Fruit fly (Drosophila melanogaster) whole organism, embryonic: ENCODE measurements around the gene Brms1.
A peak's percentile ranks its signal among the peaks of the same experiment; 100 is the strongest.

Source experiments
- Atf6 ChIP-seq: fragments of 200-800 bp; sonication (Bioruptor generic); IDR thresholded peaks from 2 replicates; pipeline ENCODE4 v1.3.6; 2022; ENCODE audit warnings: missing biosample characterization, missing genetic modification characterization
- Blimp-1 ChIP-seq: fragments of 200-800 bp; sonication (Bioruptor generic); optimal IDR thresholded peaks from 3 replicates; lab custom pipeline; 2018; ENCODE audit warnings: missing biosample characterization, missing genetic modification characterization, mild to moderate bottlenecking, moderate library complexity, missing genetic modification reagents
- CG10267 ChIP-seq: fragments of 200-800 bp; sonication (Bioruptor generic); optimal IDR thresholded peaks from 2 replicates; lab custom pipeline; 2018; ENCODE audit warnings: missing biosample characterization, mild to moderate bottlenecking, missing genetic modification characterization, moderate library complexity
- CG10565 ChIP-seq: fragments of 200-800 bp; sonication (Bioruptor generic); optimal IDR thresholded peaks from 3 replicates; lab custom pipeline; 2016; ENCODE audit warnings: missing biosample characterization, mild to moderate bottlenecking, missing genetic modification characterization
- CG10959 ChIP-seq: fragments of 200-800 bp; sonication (Bioruptor generic); IDR thresholded peaks from 2 replicates; pipeline ENCODE4 v1.3.6; 2022; ENCODE audit warnings: missing biosample characterization, missing genetic modification characterization
- CG10979 ChIP-seq: fragments of 200-800 bp; sonication (Bioruptor generic); optimal IDR thresholded peaks from 2 replicates; lab custom pipeline; 2018; ENCODE audit warnings: missing biosample characterization, mild to moderate bottlenecking, missing genetic modification characterization, moderate library complexity
- CG11085 ChIP-seq: fragments of 200-800 bp; sonication (Bioruptor generic); IDR thresholded peaks from 2 replicates; pipeline ENCODE4 v1.3.6; 2022; ENCODE audit warnings: missing biosample characterization, missing genetic modification characterization
- CG11504 ChIP-seq: fragments of 200-800 bp; sonication (Bioruptor generic); optimal IDR thresholded peaks from 3 replicates; lab custom pipeline; 2019; ENCODE audit warnings: missing biosample characterization, mild to moderate bottlenecking, missing genetic modification characterization, moderate library complexity
- CG13424 ChIP-seq: fragments of 200-800 bp; sonication (Bioruptor generic); optimal IDR thresholded peaks from 2 replicates; lab custom pipeline; 2019; ENCODE audit warnings: missing biosample characterization, mild to moderate bottlenecking, missing genetic modification characterization, moderate library complexity
- CG14710 ChIP-seq: fragments of 200-800 bp; sonication (Bioruptor generic); optimal IDR thresholded peaks from 3 replicates; lab custom pipeline; 2019; ENCODE audit warnings: missing biosample characterization, mild to moderate bottlenecking, missing genetic modification characterization, moderate library complexity
- CG15696 ChIP-seq: fragments of 200-800 bp; sonication (Bioruptor generic); optimal IDR thresholded peaks from 2 replicates; lab custom pipeline; 2019; ENCODE audit warnings: missing biosample characterization, mild to moderate bottlenecking, missing genetic modification characterization, moderate library complexity
- CG1602 ChIP-seq: fragments of 200-800 bp; sonication (Bioruptor generic); optimal IDR thresholded peaks from 3 replicates; lab custom pipeline; 2016; ENCODE audit warnings: missing biosample characterization, missing genetic modification characterization
- CG16813 ChIP-seq: fragments of 200-800 bp; sonication (Bioruptor generic); IDR thresholded peaks from 3 replicates; pipeline ENCODE4 v1.3.6; 2022; ENCODE audit warnings: missing biosample characterization, missing genetic modification characterization; ENCODE audit not compliant: partially characterized antibody
- CG17359 ChIP-seq: fragments of 200-800 bp; sonication (Bioruptor generic); optimal IDR thresholded peaks from 3 replicates; lab custom pipeline; 2018; ENCODE audit warnings: missing biosample characterization, mild to moderate bottlenecking, missing genetic modification characterization, moderate library complexity
- CG17361 ChIP-seq: fragments of 200-800 bp; sonication (Bioruptor generic); IDR thresholded peaks from 3 replicates; pipeline ENCODE4 v1.3.6; 2022; ENCODE audit warnings: missing biosample characterization, missing genetic modification characterization
- CG17612 ChIP-seq: fragments of 200-800 bp; sonication (Bioruptor generic); IDR thresholded peaks from 2 replicates; pipeline ENCODE4 v1.3.6; 2022; ENCODE audit warnings: missing biosample characterization, missing genetic modification characterization
- CG18476 ChIP-seq: fragments of 200-800 bp; sonication (Bioruptor generic); optimal IDR thresholded peaks from 2 replicates; lab custom pipeline; 2016; ENCODE audit warnings: missing biosample characterization, mild to moderate bottlenecking, missing genetic modification characterization
- CG2712 ChIP-seq: fragments of 200-800 bp; optimal IDR thresholded peaks from 3 replicates; lab custom pipeline; 2019; ENCODE audit warnings: missing biosample characterization, mild to moderate bottlenecking, missing genetic modification characterization, moderate library complexity
- CG30431 ChIP-seq: fragments of 200-800 bp; sonication (Bioruptor generic); optimal IDR thresholded peaks from 2 replicates; lab custom pipeline; 2017; ENCODE audit warnings: missing biosample characterization, missing genetic modification characterization
- CG31224 ChIP-seq: fragments of 200-800 bp; sonication (Bioruptor generic); IDR thresholded peaks from 2 replicates; pipeline ENCODE4 v1.3.6; 2022; ENCODE audit warnings: missing biosample characterization, missing genetic modification characterization
- CG31365 ChIP-seq: fragments of 200-800 bp; sonication (Bioruptor generic); optimal IDR thresholded peaks from 2 replicates; lab custom pipeline; 2018; ENCODE audit warnings: missing biosample characterization, mild to moderate bottlenecking, missing genetic modification characterization
- CG6765 ChIP-seq: fragments of 200-800 bp; sonication (Bioruptor generic); optimal IDR thresholded peaks from 3 replicates; lab custom pipeline; 2017; ENCODE audit warnings: missing biosample characterization, mild to moderate bottlenecking, missing genetic modification characterization
- CG7556 ChIP-seq: fragments of 200-800 bp; sonication (Bioruptor generic); optimal IDR thresholded peaks from 2 replicates; lab custom pipeline; 2017; ENCODE audit warnings: missing biosample characterization, mild to moderate bottlenecking, missing genetic modification characterization
- CG7839 ChIP-seq: fragments of 200-800 bp; sonication (Bioruptor generic); optimal IDR thresholded peaks from 3 replicates; lab custom pipeline; 2018; ENCODE audit warnings: missing biosample characterization, mild to moderate bottlenecking, missing genetic modification characterization, moderate library complexity
- CG9727 ChIP-seq: fragments of 200-800 bp; sonication (Bioruptor generic); optimal IDR thresholded peaks from 3 replicates; lab custom pipeline; 2017; ENCODE audit warnings: missing biosample characterization, mild to moderate bottlenecking, missing genetic modification characterization
- Chrac-16 ChIP-seq: fragments of 200-800 bp; sonication (Bioruptor generic); optimal IDR thresholded peaks from 3 replicates; lab custom pipeline; 2016; ENCODE audit warnings: missing biosample characterization, missing genetic modification characterization
- CkIIα-i1 ChIP-seq: fragments of 200-800 bp; sonication (Bioruptor generic); IDR thresholded peaks from 2 replicates; pipeline ENCODE4 v1.3.6; 2022; ENCODE audit warnings: missing biosample characterization, missing genetic modification characterization
- D ChIP-seq, 2 experiments: fragments of 200-800 bp in 1 of 2; fragments of >200 bp in 1 of 2; sonication (Bioruptor generic) in 1 of 2; optimal IDR thresholded peaks; 2 replicates in 1 of 2; 3 replicates in 1 of 2; lab custom pipeline; 2017; ENCODE audit warnings: mild to moderate bottlenecking in 1 of 2, missing biosample characterization in 1 of 2, missing genetic modification characterization in 1 of 2, missing genetic modification reagents in 1 of 2
- NC2α ChIP-seq: fragments of 200-800 bp; sonication (Bioruptor generic); optimal IDR thresholded peaks from 2 replicates; lab custom pipeline; 2016; ENCODE audit warnings: missing biosample characterization, missing genetic modification characterization
- Rx ChIP-seq: fragments of 200-800 bp; sonication (Bioruptor generic); IDR thresholded peaks from 2 replicates; pipeline ENCODE4 v1.3.6; 2022; ENCODE audit warnings: missing biosample characterization, missing genetic modification characterization
- Xrp1 ChIP-seq: fragments of 200-800 bp; sonication (Bioruptor generic); IDR thresholded peaks from 2 replicates; pipeline ENCODE4 v1.3.6; 2022; ENCODE audit warnings: missing biosample characterization, missing genetic modification characterization
- cad ChIP-seq: fragments of >200 bp; optimal IDR thresholded peaks from 2 replicates; lab custom pipeline; 2017; ENCODE audit warnings: missing biosample characterization, missing genetic modification characterization
- chif ChIP-seq, 2 experiments: fragments of 200-800 bp; sonication (Bioruptor generic); optimal IDR thresholded peaks; 3 replicates each; lab custom pipeline; 2016; ENCODE audit warnings: missing biosample characterization in 2 of 2, missing genetic modification characterization in 2 of 2
- fd102C ChIP-seq: fragments of 200-800 bp; sonication (Bioruptor generic); optimal IDR thresholded peaks from 2 replicates; lab custom pipeline; 2018; ENCODE audit warnings: missing biosample characterization, mild to moderate bottlenecking, missing genetic modification characterization, moderate library complexity
- fru ChIP-seq: fragments of >200 bp; optimal IDR thresholded peaks from 2 replicates; lab custom pipeline; 2017
- fu2 ChIP-seq: fragments of 200-800 bp; sonication (Bioruptor generic); optimal IDR thresholded peaks from 2 replicates; lab custom pipeline; 2016; ENCODE audit warnings: missing biosample characterization, missing genetic modification characterization
- lilli ChIP-seq: fragments of 200-800 bp; sonication (Bioruptor generic); optimal IDR thresholded peaks from 3 replicates; lab custom pipeline; 2016; ENCODE audit warnings: missing biosample characterization, missing genetic modification characterization
- lola ChIP-seq, 3 experiments: fragments of >200 bp in 2 of 3; fragments of 200-800 bp in 1 of 3; sonication (Bioruptor generic) in 1 of 3; optimal IDR thresholded peaks; 2 replicates each; lab custom pipeline; 2017 to 2019; ENCODE audit warnings: missing biosample characterization in 3 of 3, missing genetic modification characterization in 3 of 3, mild to moderate bottlenecking in 1 of 3, moderate library complexity in 1 of 3
- lov ChIP-seq, 2 experiments: fragments of 200-800 bp in 1 of 2; fragments of >200 bp in 1 of 2; sonication (Bioruptor generic) in 1 of 2; IDR thresholded peaks in 1 of 2; optimal IDR thresholded peaks in 1 of 2; 2 replicates in 1 of 2; 3 replicates in 1 of 2; pipeline versions ENCODE4 v1.3.6 to Lab custom; 2017 to 2022; ENCODE audit warnings: missing biosample characterization in 1 of 2, missing genetic modification characterization in 1 of 2
- otp ChIP-seq: fragments of 200-800 bp; sonication (Bioruptor generic); IDR thresholded peaks from 3 replicates; pipeline ENCODE4, ENCODE4 v1.3.6; 2022; ENCODE audit warnings: missing biosample characterization, missing genetic modification characterization
- phol ChIP-seq: fragments of 200-800 bp; sonication (Bioruptor generic); optimal IDR thresholded peaks from 3 replicates; lab custom pipeline; 2018; ENCODE audit warnings: missing biosample characterization, mild to moderate bottlenecking, missing genetic modification characterization, moderate library complexity
- prd ChIP-seq, 3 experiments: fragments of >200 bp in 2 of 3; fragments of 200-800 bp in 1 of 3; sonication (Bioruptor generic) in 1 of 3; optimal IDR thresholded peaks in 2 of 3; IDR thresholded peaks in 1 of 3; 2 replicates in 2 of 3; 3 replicates in 1 of 3; pipeline versions ENCODE4 v1.3.6 to Lab custom; 2017 to 2022; ENCODE audit warnings: missing biosample characterization in 1 of 3, missing genetic modification characterization in 1 of 3
- sens ChIP-seq: fragments of 200-800 bp; sonication (Bioruptor generic); peaks from one replicate; lab custom pipeline; 2016; ENCODE audit warnings: missing biosample characterization, missing genetic modification characterization
- sisA ChIP-seq: fragments of 200-800 bp; sonication (Bioruptor generic); IDR thresholded peaks from 2 replicates; pipeline ENCODE4 v1.3.6; 2022; ENCODE audit warnings: missing biosample characterization, missing genetic modification characterization
- ssp ChIP-seq: fragments of 200-800 bp; sonication (Bioruptor generic); IDR thresholded peaks from 2 replicates; pipeline ENCODE4 v1.3.6; 2022; ENCODE audit warnings: missing biosample characterization, missing genetic modification characterization
- sug ChIP-seq: fragments of 200-800 bp; optimal IDR thresholded peaks from 2 replicates; lab custom pipeline; 2019; ENCODE audit warnings: missing biosample characterization, mild to moderate bottlenecking, missing genetic modification characterization, moderate library complexity
- tin ChIP-seq: fragments of 200-800 bp; sonication (Bioruptor generic); optimal IDR thresholded peaks from 3 replicates; lab custom pipeline; 2016; ENCODE audit warnings: missing biosample characterization, missing genetic modification characterization
- trem ChIP-seq: fragments of 200-800 bp; optimal IDR thresholded peaks from 3 replicates; lab custom pipeline; 2019; ENCODE audit warnings: missing biosample characterization, mild to moderate bottlenecking, missing genetic modification characterization, moderate library complexity
- zen ChIP-seq: fragments of 200-800 bp; sonication (Bioruptor generic); optimal IDR thresholded peaks from 3 replicates; lab custom pipeline; 2018; ENCODE audit warnings: missing biosample characterization, mild to moderate bottlenecking, missing genetic modification characterization, moderate library complexity

Gene Brms1

dm6 chrX:12939951-12940350, 30.5 kb upstream of the Brms1 start:
- peak; percentile 12 for TF ChIP-seq Chrac-16 (GFP tag; lab: Kevin White, UChicago)
- TF ChIP-seq fu2: no peak
- TF ChIP-seq CG1602 (GFP tag; lab: Kevin White, UChicago): no peak
- peak; percentile 7 for TF ChIP-seq CG18476 (GFP tag; lab: Kevin White, UChicago)
- TF ChIP-seq CG10959 (GFP tag; lab: Robert Waterston, UW): 0 out of 2 replicates have a peak, but pooled peaks have one; percentile 39
- TF ChIP-seq sug (tag; lab: Kevin White, UChicago): no peak
- no peak for TF ChIP-seq ssp (GFP tag; lab: Robert Waterston, UW)
- no peak for TF ChIP-seq cad
- TF ChIP-seq D (optimal IDR thresholded peaks at IDR 0.05; lab: Kevin White, UChicago): no peak
- peak; percentile 22 for TF ChIP-seq D (GFP tag; optimal IDR thresholded peaks at IDR 0.05; lab: Kevin White, UChicago)
- no peak for TF ChIP-seq prd (optimal IDR thresholded peaks at IDR 0.05; lab: Kevin White, UChicago)
- TF ChIP-seq prd (GFP tag; IDR thresholded peaks at IDR 0.05; lab: Robert Waterston, UW): peak; percentile 86
- peak; percentile 16 for TF ChIP-seq CG7839 (tag; lab: Kevin White, UChicago)
- TF ChIP-seq chif (GFP tag; optimal IDR thresholded peaks at IDR 0.05; lab: Kevin White, UChicago): peak in 1 of 2 experiments; percentile 30
- TF ChIP-seq CG17612 (GFP tag; lab: Robert Waterston, UW): no peak
- no peak for TF ChIP-seq trem (tag; lab: Kevin White, UChicago)
- peak; percentile 18 for TF ChIP-seq CG10267 (tag; lab: Kevin White, UChicago)
- TF ChIP-seq CG9727 (GFP tag; lab: Kevin White, UChicago): peak; percentile 52
- TF ChIP-seq CG6765 (GFP tag; lab: Kevin White, UChicago): no peak
- peak; percentile 86 for TF ChIP-seq sens
- TF ChIP-seq CG17359 (tag; lab: Kevin White, UChicago): no peak
- no peak for TF ChIP-seq fru (lab: Kevin White, UChicago)
- TF ChIP-seq CG14710 (tag; lab: Kevin White, UChicago): peak; percentile 30
- no peak for TF ChIP-seq sisA (GFP tag; lab: Robert Waterston, UW)
- TF ChIP-seq lov (optimal IDR thresholded peaks at IDR 0.05; lab: Kevin White, UChicago): no peak
- 0 out of 3 replicates have a peak, but pooled peaks have one; percentile 41 for TF ChIP-seq lov (GFP tag; IDR thresholded peaks at IDR 0.05; lab: Robert Waterston, UW)
- no peak for TF ChIP-seq CG13424
- TF ChIP-seq CG10565 (GFP tag; lab: Kevin White, UChicago): no peak
- peak; percentile 8 for TF ChIP-seq lilli
- TF ChIP-seq CkIIα-i1 (GFP tag; lab: Robert Waterston, UW): no peak
- TF ChIP-seq CG2712 (tag; lab: Kevin White, UChicago): peak; percentile 45
- no peak for TF ChIP-seq CG31224 (GFP tag; lab: Robert Waterston, UW)
- peak; percentile 4 for TF ChIP-seq CG30431 (GFP tag; lab: Kevin White, UChicago)
- TF ChIP-seq Atf6 (GFP tag; lab: Robert Waterston, UW): no peak
- TF ChIP-seq Rx (GFP tag; lab: Robert Waterston, UW): no peak
- TF ChIP-seq CG11085 (GFP tag; lab: Robert Waterston, UW): no peak
- peak; percentile 11 for TF ChIP-seq phol (tag; lab: Kevin White, UChicago)
- TF ChIP-seq tin (GFP tag; lab: Kevin White, UChicago): peak; percentile 7
- TF ChIP-seq NC2α (GFP tag; lab: Kevin White, UChicago): no peak
- no peak for TF ChIP-seq otp (GFP tag; lab: Robert Waterston, UW)
- peak; percentile 14 for TF ChIP-seq CG7556 (GFP tag; lab: Kevin White, UChicago)
- TF ChIP-seq CG10979 (tag; lab: Kevin White, UChicago): peak; percentile 49
- TF ChIP-seq CG31365 (tag; lab: Kevin White, UChicago): no peak
- peak; percentile 55 for TF ChIP-seq Xrp1 (GFP tag; lab: Robert Waterston, UW)
- TF ChIP-seq CG17361: 0 out of 3 replicates have a peak, but pooled peaks have one; percentile 20
- TF ChIP-seq CG15696: peak; percentile 44
- no peak for TF ChIP-seq CG16813 (GFP tag; lab: Robert Waterston, UW)
- TF ChIP-seq lola (GFP tag; optimal IDR thresholded peaks at IDR 0.05; lab: Kevin White, UChicago): peak in 1 of 3 experiments; percentile 44
- peak; percentile 13 for TF ChIP-seq CG11504 (tag; lab: Kevin White, UChicago)
- TF ChIP-seq zen (tag; lab: Kevin White, UChicago): peak; percentile 69
- TF ChIP-seq fd102C (GFP tag; lab: Kevin White, UChicago): peak; percentile 0
- TF ChIP-seq Blimp-1: peak; percentile 1
